Worm (Caenorhabditis elegans): ENCODE results near the gene sel-13.

- TF ChIP-seq B0310.2 (tag; optimal IDR thresholded peaks at IDR 0.05) (no peak), ets-7 (tag; optimal IDR thresholded peaks at IDR 0.05) (no peak), pes-1 (GFP tag; IDR thresholded peaks at IDR 0.05) (no peak), F13C5.2 (tag; optimal IDR thresholded peaks at IDR 0.05) (no peak), ama-1 (optimal IDR thresholded peaks at IDR 0.05) (no peak), tra-4 (tag; optimal IDR thresholded peaks at IDR 0.05) (no peak)
Observed at ce11 chrIII:4659426-4659825, 40.6 kb downstream of the sel-13 start.
